Fruit fly (Drosophila melanogaster) S2 (cell line): ENCODE results near the gene CG14823.

Source experiments
- CG8478 ChIP-seq: fragments of >200 bp; optimal IDR thresholded peaks from 2 replicates; lab custom pipeline; 2018
- CTCF ChIP-seq, 2 experiments: fragments of >200 bp; optimal IDR thresholded peaks; 2 replicates each; lab custom pipeline; 2018

CG14823 gene

dm6 chr3L:7066014-7066413 is at the start of gene CG14823:
TSS of gene CG14823 (plus strand) at chr3L:7066314.
- TF ChIP-seq CG8478 (lab: Kevin White, UChicago) (no peak), CTCF (optimal IDR thresholded peaks at IDR 0.05; lab: Kevin White, UChicago) (no peak)

dm6 chr3L:7026694-7027093 is 39.4 kb upstream of the CG14823 start, which contains the start of gene CG17744:
TSS of gene CG17744 (minus strand) at chr3L:7026794.
- no peak for TF ChIP-seq CG8478 (lab: Kevin White, UChicago)
- TF ChIP-seq CTCF (optimal IDR thresholded peaks at IDR 0.05; lab: Kevin White, UChicago): no peak

DNA sequence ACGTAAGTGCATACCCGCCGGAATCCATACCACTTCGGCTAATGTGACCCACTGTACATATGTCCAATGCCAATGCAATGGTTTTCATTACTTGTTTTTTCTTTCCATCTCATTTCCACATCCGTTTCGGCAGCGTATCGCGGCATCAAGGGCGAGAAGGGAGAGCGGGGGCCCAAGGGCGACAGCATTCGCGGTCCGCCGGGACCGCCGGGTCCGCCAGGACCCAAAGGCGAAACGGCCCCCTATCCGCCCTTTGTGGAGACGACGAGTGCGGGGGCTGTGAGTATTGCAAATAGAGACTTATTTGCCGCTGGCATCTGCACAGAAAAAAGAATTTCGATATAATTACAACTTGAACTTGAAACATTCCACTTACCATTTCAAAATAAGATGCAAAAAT is 31.1 kb upstream of the CG14823 start:
- TF ChIP-seq CG8478 (lab: Kevin White, UChicago) (no peak), CTCF (optimal IDR thresholded peaks at IDR 0.05; lab: Kevin White, UChicago) (no peak)

dm6 chr3L:7037843-7038242 is 28.3 kb upstream of the CG14823 start:
- TF ChIP-seq CG8478 (lab: Kevin White, UChicago) (no peak), CTCF (optimal IDR thresholded peaks at IDR 0.05; lab: Kevin White, UChicago) (no peak)

DNA sequence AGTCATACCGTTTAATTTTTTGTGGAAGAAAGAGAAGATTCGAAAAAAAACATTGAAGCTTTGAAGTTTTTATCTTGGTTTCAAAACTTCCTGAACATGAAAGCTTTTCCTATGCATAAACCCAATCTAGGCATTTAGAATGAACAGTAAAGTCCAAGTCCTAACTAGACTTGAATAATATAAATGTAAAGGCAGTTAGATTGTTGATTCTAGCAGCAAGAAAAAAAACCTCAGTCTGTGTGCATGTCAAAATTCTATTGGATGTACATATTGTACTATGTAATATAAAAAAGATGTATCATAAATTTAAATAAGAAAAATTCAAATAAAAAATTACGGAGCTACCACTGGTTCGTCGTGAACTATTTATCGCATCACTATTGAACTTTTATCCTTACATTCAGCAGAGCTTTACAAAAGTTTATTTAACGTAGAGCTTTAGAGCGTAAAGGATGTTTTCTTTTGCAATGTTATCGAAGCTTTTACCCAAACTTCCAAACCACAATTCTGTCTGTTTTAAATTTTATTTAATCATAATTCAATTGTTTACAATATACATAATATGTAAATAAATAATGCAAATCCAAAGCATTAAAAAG is 7.6 kb upstream of the CG14823 start:
- TF ChIP-seq CTCF (optimal IDR thresholded peaks at IDR 0.05; lab: Kevin White, UChicago) (no peak), CG8478 (lab: Kevin White, UChicago) (no peak)

DNA sequence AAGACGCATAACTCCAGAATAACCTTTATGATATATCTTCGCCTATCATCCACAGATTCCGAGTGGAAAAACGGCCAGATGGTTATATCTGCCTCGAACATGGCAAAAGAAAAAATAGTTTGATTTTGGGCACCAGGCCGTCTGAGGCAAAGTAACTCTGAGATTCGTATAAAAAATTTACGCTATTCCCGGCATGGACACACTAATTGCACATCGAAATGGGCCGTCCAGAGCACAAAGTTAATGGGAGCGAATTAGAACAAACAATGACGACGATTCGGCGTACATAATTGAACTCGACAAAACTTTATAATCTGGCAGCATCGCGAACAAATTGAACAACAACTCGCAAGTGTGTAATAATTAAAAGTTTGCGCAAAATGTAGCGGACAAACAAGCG is 3.0 kb downstream of the CG14823 start, which contains the start of gene CG32391:
Gene CG32391, minus strand, starts transcription at position 101 of the 400 bp plus-strand sequence.
- TF ChIP-seq CG8478 (lab: Kevin White, UChicago) (no peak), CTCF (optimal IDR thresholded peaks at IDR 0.05; lab: Kevin White, UChicago) (no peak)

DNA sequence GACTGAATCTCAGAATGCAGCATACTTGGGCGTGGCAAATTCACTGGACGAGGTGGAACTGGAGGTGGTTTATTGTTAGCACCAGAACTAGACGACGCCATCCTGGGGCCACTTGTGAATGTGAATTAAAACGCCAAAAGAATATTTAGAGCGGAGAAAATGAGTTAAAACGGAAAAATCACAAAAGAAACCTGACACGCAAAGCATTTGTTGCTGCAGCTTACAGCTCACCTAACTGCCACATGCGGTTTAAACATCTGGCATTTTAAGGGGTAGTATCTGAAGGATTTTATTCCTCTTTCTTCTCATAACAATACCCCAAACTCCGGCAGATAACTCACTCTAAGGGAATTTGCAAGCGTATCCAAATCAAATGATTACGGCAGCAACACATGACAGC is 9.0 kb downstream of the CG14823 start, which contains the start of gene CG34030:
Gene CG34030, minus strand, starts transcription at position 101 of the 400 bp plus-strand sequence.
- TF ChIP-seq CTCF (optimal IDR thresholded peaks at IDR 0.05; lab: Kevin White, UChicago): no peak
- TF ChIP-seq CG8478 (lab: Kevin White, UChicago): no peak

- TF ChIP-seq CG8478 (lab: Kevin White, UChicago): no peak
- TF ChIP-seq CTCF (optimal IDR thresholded peaks at IDR 0.05; lab: Kevin White, UChicago): no peak
These were observed 11.1 kb downstream of the CG14823 start, which contains the start of gene CG8641 for dm6 chr3L:7077258-7077657. TSS of gene CG8641 (minus strand) at chr3L:7077462.

- TF ChIP-seq CG8478 (lab: Kevin White, UChicago): no peak
- TF ChIP-seq CTCF (optimal IDR thresholded peaks at IDR 0.05; lab: Kevin White, UChicago): no peak
These were observed 16.1 kb downstream of the CG14823 start for dm6 chr3L:7082168-7082567.

DNA sequence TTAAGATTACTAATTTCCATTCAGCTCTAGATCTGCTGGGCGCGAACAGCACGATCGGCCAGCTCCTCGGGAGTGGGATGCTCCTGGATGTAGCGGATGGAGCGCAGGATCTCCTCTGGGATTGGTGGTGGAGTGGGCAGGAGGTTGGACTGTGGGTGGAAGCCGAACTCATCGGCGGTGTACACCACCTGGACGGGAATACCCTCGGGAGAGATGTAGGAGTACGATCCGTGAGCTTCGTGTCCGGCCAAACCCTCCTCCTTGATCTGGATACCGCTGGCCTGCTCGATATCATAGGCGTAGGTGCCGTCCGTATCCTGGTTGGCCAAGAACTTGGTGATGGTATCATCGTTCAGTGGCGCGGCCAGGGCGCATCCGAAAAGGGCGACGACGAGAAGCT is 20.0 kb downstream of the CG14823 start:
- TF ChIP-seq CG8478 (lab: Kevin White, UChicago) (no peak), CTCF (optimal IDR thresholded peaks at IDR 0.05; lab: Kevin White, UChicago) (no peak)

- TF ChIP-seq CG8478 (lab: Kevin White, UChicago) (no peak), CTCF (optimal IDR thresholded peaks at IDR 0.05; lab: Kevin White, UChicago) (no peak)
These were observed 20.5 kb downstream of the CG14823 start, which contains the start of gene Cpr65Ea for dm6 chr3L:7086558-7087059. TSS of gene Cpr65Ea (minus strand) at chr3L:7086608.

DNA sequence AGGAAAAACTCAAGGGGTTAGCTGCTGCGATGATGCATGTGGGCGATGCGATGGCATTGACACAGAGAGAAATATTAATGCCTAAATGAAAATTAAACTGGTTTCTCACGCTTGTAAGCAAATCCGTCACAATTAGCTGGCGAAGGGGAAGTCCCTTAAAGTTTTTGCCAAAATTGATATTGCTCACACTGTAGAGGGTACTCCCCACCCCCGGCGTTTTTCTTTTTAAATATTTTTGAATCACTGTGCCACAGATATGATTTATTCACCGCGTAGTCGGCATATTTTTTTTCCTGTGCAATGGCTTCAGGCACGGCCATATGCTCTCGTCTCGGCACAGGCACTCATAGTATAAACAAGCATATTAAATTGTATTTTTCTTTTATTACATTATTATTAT is 21.2 kb downstream of the CG14823 start:
- TF ChIP-seq CG8478 (lab: Kevin White, UChicago) (no peak), CTCF (optimal IDR thresholded peaks at IDR 0.05; lab: Kevin White, UChicago) (no peak)

- TF ChIP-seq CTCF (optimal IDR thresholded peaks at IDR 0.05; lab: Kevin White, UChicago): no peak
- TF ChIP-seq CG8478 (lab: Kevin White, UChicago): no peak
These were observed 22.6 kb downstream of the CG14823 start, which contains the start of gene Cpr65Eb for dm6 chr3L:7088687-7089086. TSS of gene Cpr65Eb (minus strand) at chr3L:7088787.

- TF ChIP-seq CG8478 (lab: Kevin White, UChicago) (no peak), CTCF (optimal IDR thresholded peaks at IDR 0.05; lab: Kevin White, UChicago) (no peak)
These were observed 24.6 kb downstream of the CG14823 start for dm6 chr3L:7090764-7091163.

dm6 chr3L:7091331-7091904 is 25.3 kb downstream of the CG14823 start:
- TF ChIP-seq CG8478 (lab: Kevin White, UChicago) (no peak), CTCF (optimal IDR thresholded peaks at IDR 0.05; lab: Kevin White, UChicago) (no peak)
